Worm (Caenorhabditis elegans) whole organism, mixed stage, embryonic: ENCODE data around the gene unc-82.

Source experiments
- M03D4.4 ChIP-seq: sonication (generic microtip); optimal IDR thresholded peaks from 2 replicates; lab custom pipeline; 2017; ENCODE audit warnings: mild to moderate bottlenecking, missing genetic modification characterization, missing compliant biosample characterization
- bed-3 ChIP-seq: fragments of 200-800 bp; sonication (Bioruptor generic); optimal IDR thresholded peaks from 3 replicates; lab custom pipeline; 2018; ENCODE audit warnings: mild to moderate bottlenecking, missing genetic modification characterization, moderate library complexity, missing compliant biosample characterization
- blmp-1 ChIP-seq: fragments of 150-350 bp; optimal IDR thresholded peaks from 2 replicates; lab custom pipeline; 2014; ENCODE audit warnings: missing biosample characterization, missing genetic modification characterization
- ceh-39 ChIP-seq: fragments of 150-350 bp; optimal IDR thresholded peaks from 2 replicates; lab custom pipeline; 2014; ENCODE audit warnings: missing biosample characterization, missing genetic modification characterization
- ceh-43 ChIP-seq: fragments of 200-800 bp; sonication (Bioruptor generic); optimal IDR thresholded peaks from 2 replicates; lab custom pipeline; 2018; ENCODE audit warnings: mild to moderate bottlenecking, missing genetic modification characterization, moderate library complexity, missing compliant biosample characterization
- ceh-83 ChIP-seq: fragments of 200-800 bp; sonication (Bioruptor generic); optimal IDR thresholded peaks from 2 replicates; lab custom pipeline; 2018; ENCODE audit warnings: mild to moderate bottlenecking, missing genetic modification characterization, missing compliant biosample characterization
- ces-1 ChIP-seq: fragments of 150-350 bp; optimal IDR thresholded peaks from 2 replicates; lab custom pipeline; 2014; ENCODE audit warnings: missing biosample characterization, missing genetic modification reagents, missing genetic modification characterization
- cnd-1 ChIP-seq: fragments of 200-800 bp; sonication (Bioruptor generic); optimal IDR thresholded peaks from 2 replicates; lab custom pipeline; 2018; ENCODE audit warnings: mild to moderate bottlenecking, missing genetic modification characterization, missing compliant biosample characterization
- drap-1 ChIP-seq: fragments of 200-800 bp; sonication (Bioruptor generic); optimal IDR thresholded peaks from 3 replicates; lab custom pipeline; 2018; ENCODE audit warnings: mild to moderate bottlenecking, missing genetic modification characterization, missing compliant biosample characterization
- elt-1 ChIP-seq: sonication (generic microtip); optimal IDR thresholded peaks from 2 replicates; lab custom pipeline; 2017; ENCODE audit warnings: missing genetic modification characterization, mild to moderate bottlenecking, missing compliant biosample characterization, antibody characterized with exemption, moderate library complexity, borderline replicate concordance; ENCODE audit not compliant: insufficient read depth
- elt-3 ChIP-seq: fragments of 150-350 bp; optimal IDR thresholded peaks from 2 replicates; lab custom pipeline; 2014; ENCODE audit warnings: missing biosample characterization, missing genetic modification characterization
- flh-1 ChIP-seq: fragments of 200-800 bp; sonication (Bioruptor generic); optimal IDR thresholded peaks from 2 replicates; lab custom pipeline; 2018; ENCODE audit warnings: mild to moderate bottlenecking, missing genetic modification characterization, moderate library complexity, missing compliant biosample characterization
- ham-2 ChIP-seq: fragments of 200-800 bp; sonication (Bioruptor generic); optimal IDR thresholded peaks from 2 replicates; lab custom pipeline; 2018; ENCODE audit warnings: mild to moderate bottlenecking, missing genetic modification characterization, missing compliant biosample characterization
- lin-13 ChIP-seq: fragments of 150-350 bp; optimal IDR thresholded peaks from 2 replicates; lab custom pipeline; 2014; ENCODE audit warnings: missing biosample characterization, missing genetic modification characterization
- lin-32 ChIP-seq: fragments of 200-800 bp; sonication (Bioruptor generic); optimal IDR thresholded peaks from 2 replicates; lab custom pipeline; 2018; ENCODE audit warnings: mild to moderate bottlenecking, missing genetic modification characterization, missing compliant biosample characterization
- lsy-2 ChIP-seq: fragments of 150-350 bp; optimal IDR thresholded peaks from 2 replicates; lab custom pipeline; 2014; ENCODE audit warnings: missing biosample characterization, missing genetic modification characterization
- mls-2 ChIP-seq: sonication (generic microtip); optimal IDR thresholded peaks from 2 replicates; lab custom pipeline; 2016; ENCODE audit warnings: mild to moderate bottlenecking, missing genetic modification characterization, moderate library complexity, missing compliant biosample characterization
- nhr-12 ChIP-seq: fragments of 150-350 bp; optimal IDR thresholded peaks from 2 replicates; lab custom pipeline; 2014; ENCODE audit warnings: missing biosample characterization, missing genetic modification characterization
- nhr-237 ChIP-seq: fragments of 150-350 bp; optimal IDR thresholded peaks from 2 replicates; lab custom pipeline; 2014; ENCODE audit warnings: missing biosample characterization, missing genetic modification characterization
- nhr-28 ChIP-seq: fragments of 150-350 bp; optimal IDR thresholded peaks from 2 replicates; lab custom pipeline; 2014; ENCODE audit warnings: missing biosample characterization, missing genetic modification characterization
- nhr-76 ChIP-seq: sonication (generic microtip); optimal IDR thresholded peaks from 2 replicates; lab custom pipeline; 2017; ENCODE audit warnings: missing biosample characterization, missing genetic modification characterization
- pha-4 ChIP-seq: fragments of 150-350 bp; optimal IDR thresholded peaks from 2 replicates; lab custom pipeline; 2018; ENCODE audit warnings: missing biosample characterization, missing genetic modification reagents, missing genetic modification characterization
- sem-2 ChIP-seq: fragments of 200-800 bp; sonication (Bioruptor generic); optimal IDR thresholded peaks from 2 replicates; lab custom pipeline; 2018; ENCODE audit warnings: mild to moderate bottlenecking, missing genetic modification characterization, missing compliant biosample characterization
- tbx-8 ChIP-seq: fragments of 200-800 bp; sonication (Bioruptor generic); optimal IDR thresholded peaks from 2 replicates; lab custom pipeline; 2018; ENCODE audit warnings: mild to moderate bottlenecking, missing genetic modification characterization, moderate library complexity, missing compliant biosample characterization
- unc-39 ChIP-seq: fragments of 150-350 bp; optimal IDR thresholded peaks from 2 replicates; lab custom pipeline; 2014; ENCODE audit warnings: missing biosample characterization, missing genetic modification characterization
- unc-62 ChIP-seq: fragments of 150-350 bp; optimal IDR thresholded peaks from 2 replicates; lab custom pipeline; 2014; ENCODE audit warnings: missing biosample characterization, missing genetic modification reagents, missing genetic modification characterization
- zip-8 ChIP-seq: fragments of 150-350 bp; optimal IDR thresholded peaks from 2 replicates; lab custom pipeline; 2014; ENCODE audit warnings: missing biosample characterization, missing genetic modification characterization
- ztf-11 ChIP-seq: fragments of 150-350 bp; optimal IDR thresholded peaks from 2 replicates; lab custom pipeline; 2014; ENCODE audit warnings: missing biosample characterization, missing genetic modification characterization

The unc-82 gene

DNA sequence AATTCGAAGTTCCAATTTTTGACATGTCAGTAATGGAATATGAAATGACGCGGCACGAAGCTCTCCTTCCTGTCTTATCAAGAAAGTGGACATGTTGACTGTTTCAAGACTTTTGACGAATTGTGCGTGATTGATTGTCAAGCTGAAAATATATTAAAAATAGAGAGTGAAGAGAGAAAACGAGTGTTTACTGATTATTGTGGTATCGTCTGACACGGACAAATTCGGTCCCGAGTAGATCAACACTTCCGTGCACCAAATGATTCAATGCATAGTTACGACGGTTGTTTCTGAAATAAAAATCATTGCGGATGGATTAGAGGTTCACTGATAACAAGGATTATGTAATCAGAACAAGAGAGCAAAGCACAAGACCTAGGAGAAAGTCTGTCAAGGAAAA, 42.9 kb downstream of the unc-82 start:
- TF ChIP-seq unc-39 (tag; lab: Kevin White, UChicago): no peak
- TF ChIP-seq ceh-39 (tag; lab: Kevin White, UChicago): no peak
- no peak for TF ChIP-seq tbx-8 (GFP tag; lab: Kevin White, UChicago)
- TF ChIP-seq elt-3 (tag; lab: Kevin White, UChicago): no peak
- TF ChIP-seq ham-2 (GFP tag; lab: Kevin White, UChicago): no peak
- no peak for TF ChIP-seq ceh-43 (GFP tag; lab: Kevin White, UChicago)
- TF ChIP-seq ztf-11 (tag; lab: Kevin White, UChicago): no peak
- TF ChIP-seq M03D4.4 (tag; lab: Kevin White, UChicago): no peak
- no peak for TF ChIP-seq unc-62 (GFP tag; lab: Kevin White, UChicago)
- TF ChIP-seq bed-3: no peak
- TF ChIP-seq ceh-83 (GFP tag; lab: Kevin White, UChicago): no peak

DNA sequence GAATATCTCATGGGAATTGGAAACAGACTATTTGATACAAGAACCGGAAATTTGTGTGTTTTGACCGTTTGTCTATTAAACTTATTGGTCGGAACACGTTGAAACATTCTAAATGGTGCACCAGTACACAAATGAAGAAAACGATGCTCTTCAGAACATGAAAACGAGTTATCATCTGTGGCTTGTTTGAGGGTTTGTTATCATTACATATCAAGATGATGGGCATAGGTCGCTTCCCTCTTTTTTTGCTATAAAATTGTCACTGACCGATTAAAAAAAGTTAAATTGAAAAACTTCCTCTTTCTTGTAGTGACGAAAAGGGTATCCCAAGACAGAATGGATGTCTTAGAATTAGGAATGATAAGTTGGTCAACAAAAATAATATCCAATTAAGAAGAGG, 44.3 kb downstream of the unc-82 start:
- TF ChIP-seq cnd-1 (tag; lab: Kevin White, UChicago) (no peak), drap-1 (GFP tag; lab: Kevin White, UChicago) (no peak), nhr-76 (tag; lab: Kevin White, UChicago) (no peak), ceh-43 (GFP tag; lab: Kevin White, UChicago) (no peak), mls-2 (no peak), elt-3 (tag; lab: Kevin White, UChicago) (no peak), nhr-12 (tag; lab: Kevin White, UChicago) (no peak), zip-8 (tag; lab: Kevin White, UChicago) (no peak), nhr-237 (tag; lab: Kevin White, UChicago) (no peak), flh-1 (GFP tag; lab: Kevin White, UChicago) (no peak), ceh-39 (tag; lab: Kevin White, UChicago) (no peak), M03D4.4 (tag; lab: Kevin White, UChicago) (no peak)

DNA sequence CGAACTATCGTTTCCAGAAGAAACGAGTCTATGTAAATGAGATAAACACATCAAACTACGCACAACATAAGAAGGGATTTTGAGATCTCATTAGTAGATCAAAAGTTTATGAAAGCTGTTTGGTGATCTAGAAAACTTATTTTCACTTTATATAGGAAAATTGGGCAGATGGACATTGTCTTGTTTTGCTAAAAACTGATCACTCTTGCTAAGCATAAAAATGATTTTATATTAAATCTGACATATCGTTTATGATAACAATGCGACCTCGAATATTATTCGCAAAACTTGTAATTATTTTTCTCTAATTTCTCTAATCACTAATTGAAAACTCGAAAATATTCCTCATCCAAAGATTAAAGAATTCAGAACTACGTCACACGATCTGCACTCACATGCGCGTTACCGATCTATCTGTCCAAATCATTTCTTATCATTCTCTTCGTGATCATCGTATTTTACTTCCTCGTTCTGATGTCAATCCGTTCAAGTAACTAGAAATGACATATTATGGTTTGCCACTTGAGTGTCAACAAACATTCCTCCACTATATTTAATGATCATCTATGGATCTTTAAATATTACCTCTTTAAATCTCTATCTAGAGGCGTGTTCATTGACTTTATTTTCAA, 45.6 kb downstream of the unc-82 start, which contains the start of gene F55G1.7:
TSS of gene F55G1.7 (minus strand) at position 51 of the 632 bp plus-strand sequence.
- TF ChIP-seq flh-1 (GFP tag; lab: Kevin White, UChicago) (no peak), elt-1 (tag; lab: Kevin White, UChicago) (no peak)

DNA sequence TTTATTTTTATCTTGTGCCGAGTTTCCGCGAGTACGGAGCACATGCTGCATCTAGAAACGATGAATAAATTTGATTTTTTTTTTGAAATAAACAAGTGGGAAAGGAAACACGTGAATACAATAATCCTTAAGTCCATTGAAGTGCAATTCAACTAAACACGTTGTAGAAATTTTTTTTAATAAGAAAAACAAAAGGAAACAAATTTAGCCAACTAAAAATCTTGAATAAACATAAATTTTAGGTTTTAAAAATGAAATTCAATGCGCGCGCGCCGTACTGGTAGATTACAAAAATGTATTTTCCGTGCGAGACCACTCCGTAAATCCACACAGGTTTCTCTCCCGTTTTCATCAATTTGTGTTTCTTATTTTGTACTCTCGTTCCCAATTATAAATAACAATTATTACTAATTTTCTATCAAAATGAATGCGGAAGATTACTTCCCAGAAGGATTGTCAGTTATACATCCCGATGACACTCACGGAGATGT, 48.9 kb downstream of the unc-82 start, which contains the start of the genes plk-3 and F55G1.6:
TSS of gene plk-3 (minus strand) at position 51 of the 491 bp plus-strand sequence.
TSS of gene F55G1.6 (plus strand) at position 359 of the 491 bp plus-strand sequence.
- no peak for TF ChIP-seq M03D4.4 (tag; lab: Kevin White, UChicago)
- TF ChIP-seq nhr-12 (tag; lab: Kevin White, UChicago): no peak
- TF ChIP-seq ceh-83 (GFP tag; lab: Kevin White, UChicago): no peak
- no peak for TF ChIP-seq nhr-28 (tag; lab: Kevin White, UChicago)
- no peak for TF ChIP-seq sem-2 (GFP tag; lab: Kevin White, UChicago)
- no peak for TF ChIP-seq tbx-8 (GFP tag; lab: Kevin White, UChicago)
- no peak for TF ChIP-seq lin-13 (tag; lab: Kevin White, UChicago)

DNA sequence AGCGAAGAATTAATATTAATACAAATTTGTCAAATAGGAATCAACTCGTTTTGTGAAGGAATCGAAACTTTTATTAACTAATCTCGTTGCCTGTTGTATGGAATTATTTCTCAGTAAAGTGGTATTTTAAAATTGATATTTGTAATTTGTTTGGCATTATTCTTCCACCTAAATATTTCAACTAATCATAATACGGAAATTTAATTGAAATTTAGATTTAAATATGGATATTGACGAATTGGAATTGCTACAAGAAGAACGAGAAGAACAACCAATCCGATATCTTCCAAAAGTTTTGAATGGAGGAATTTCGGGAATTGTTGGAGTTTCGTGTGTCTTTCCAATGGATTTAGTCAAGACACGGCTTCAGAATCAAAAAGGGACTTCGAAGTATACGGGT, 50.5 kb downstream of the unc-82 start, which contains the start of gene slc-25A18.2:
TSS of gene slc-25A18.2 (plus strand) at position 216 of the 400 bp plus-strand sequence.
- TF ChIP-seq ceh-39 (tag; lab: Kevin White, UChicago) (no peak), flh-1 (GFP tag; lab: Kevin White, UChicago) (no peak), ztf-11 (tag; lab: Kevin White, UChicago) (no peak), ceh-43 (GFP tag; lab: Kevin White, UChicago) (no peak)

DNA sequence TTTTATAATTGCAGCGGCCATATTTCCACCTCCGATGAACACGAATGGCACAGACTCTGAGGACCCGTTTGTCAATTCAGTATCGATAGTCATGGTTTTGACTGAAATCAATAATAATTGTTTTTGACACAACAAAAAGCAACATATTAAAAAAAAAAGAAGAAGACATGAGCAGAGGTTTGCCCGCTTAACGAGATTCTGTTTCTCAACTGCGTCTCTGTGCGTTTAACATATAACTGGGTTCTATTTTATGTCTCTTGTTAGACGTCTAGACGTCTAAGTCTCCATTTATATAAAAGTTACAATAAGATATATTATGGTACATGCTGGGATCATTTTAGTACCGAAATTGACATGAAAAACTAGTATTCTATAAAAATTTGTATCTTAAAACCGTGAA, 52.9 kb downstream of the unc-82 start, which contains the start of gene pycr-4:
TSS of gene pycr-4 (minus strand) at position 101 of the 400 bp plus-strand sequence.
- TF ChIP-seq ceh-83 (GFP tag; lab: Kevin White, UChicago) (no peak), lin-32 (GFP tag; lab: Kevin White, UChicago) (no peak), unc-39 (tag; lab: Kevin White, UChicago) (no peak), ceh-43 (GFP tag; lab: Kevin White, UChicago) (no peak), ces-1 (GFP tag; lab: Kevin White, UChicago) (no peak), ztf-11 (tag; lab: Kevin White, UChicago) (no peak), elt-3 (tag; lab: Kevin White, UChicago) (no peak), zip-8 (tag; lab: Kevin White, UChicago) (no peak), ceh-39 (tag; lab: Kevin White, UChicago) (no peak), pha-4 (tag; lab: Kevin White, UChicago) (no peak), elt-1 (tag; lab: Kevin White, UChicago) (no peak), cnd-1 (tag; lab: Kevin White, UChicago) (no peak), drap-1 (GFP tag; lab: Kevin White, UChicago) (no peak), blmp-1 (no peak), mls-2 (no peak), nhr-28 (tag; lab: Kevin White, UChicago) (no peak), M03D4.4 (tag; lab: Kevin White, UChicago) (no peak), lin-13 (tag; lab: Kevin White, UChicago) (no peak), lsy-2 (tag; lab: Kevin White, UChicago) (no peak), unc-62 (GFP tag; lab: Kevin White, UChicago) (no peak)
